Worm (Caenorhabditis elegans) whole organism, late embryonic: ENCODE results near the gene T07G12.3.

Experiments used
- C38D4.7 ChIP-seq: fragments of 200-800 bp; sonication (Bioruptor generic); optimal IDR thresholded peaks from 2 replicates; lab custom pipeline; 2018; ENCODE audit warnings: mild to moderate bottlenecking, missing genetic modification characterization, moderate library complexity, missing compliant biosample characterization
- F13H6.1 ChIP-seq: sonication (generic microtip); optimal IDR thresholded peaks from 2 replicates; lab custom pipeline; 2016; ENCODE audit warnings: missing genetic modification characterization, missing compliant biosample characterization
- K09A11.1 ChIP-seq: sonication (generic microtip); optimal IDR thresholded peaks from 2 replicates; lab custom pipeline; 2017; ENCODE audit warnings: antibody characterized with exemption, mild to moderate bottlenecking, missing genetic modification characterization, missing compliant biosample characterization; ENCODE audit not compliant: insufficient read depth
- Y22D7AL.16 ChIP-seq: sonication (generic microtip); optimal IDR thresholded peaks from 2 replicates; lab custom pipeline; 2016; ENCODE audit warnings: missing genetic modification characterization, missing compliant biosample characterization
- ceh-2 ChIP-seq: sonication (generic microtip); optimal IDR thresholded peaks from 2 replicates; lab custom pipeline; 2016; ENCODE audit warnings: missing genotype, missing genetic modification characterization, missing compliant biosample characterization
- ceh-48 ChIP-seq: sonication (generic microtip); optimal IDR thresholded peaks from 2 replicates; lab custom pipeline; 2016; ENCODE audit warnings: missing genetic modification characterization, inconsistent platforms, missing compliant biosample characterization
- dmd-4 ChIP-seq: sonication (generic microtip); optimal IDR thresholded peaks from 2 replicates; lab custom pipeline; 2016; ENCODE audit warnings: borderline replicate concordance, missing genetic modification characterization, missing compliant biosample characterization
- dve-1 ChIP-seq: sonication (generic microtip); optimal IDR thresholded peaks from 2 replicates; lab custom pipeline; 2017; ENCODE audit warnings: antibody characterized with exemption, mild to moderate bottlenecking, missing genetic modification characterization, missing compliant biosample characterization
- elt-4 ChIP-seq: sonication (generic microtip); optimal IDR thresholded peaks from 2 replicates; lab custom pipeline; 2016; ENCODE audit warnings: missing genetic modification characterization, missing compliant biosample characterization
- fkh-10 ChIP-seq: fragments of 150-350 bp; optimal IDR thresholded peaks from 2 replicates; lab custom pipeline; 2014; ENCODE audit warnings: missing biosample characterization, missing genetic modification reagents, missing genetic modification characterization
- fkh-6 ChIP-seq: sonication (generic microtip); optimal IDR thresholded peaks from 2 replicates; lab custom pipeline; 2016; ENCODE audit warnings: missing genetic modification characterization, missing compliant biosample characterization
- gmeb-2 ChIP-seq: sonication (generic microtip); optimal IDR thresholded peaks from 2 replicates; lab custom pipeline; 2016; ENCODE audit warnings: missing genetic modification characterization, inconsistent platforms, missing compliant biosample characterization
- hlh-30 ChIP-seq: sonication (generic microtip); optimal IDR thresholded peaks from 2 replicates; lab custom pipeline; 2017; ENCODE audit warnings: antibody characterized with exemption, missing genetic modification characterization, missing compliant biosample characterization; ENCODE audit not compliant: insufficient read depth
- lin-11 ChIP-seq: fragments of 200-800 bp; sonication (Bioruptor generic); optimal IDR thresholded peaks from 2 replicates; lab custom pipeline; 2018; ENCODE audit warnings: mild to moderate bottlenecking, missing genetic modification characterization, missing compliant biosample characterization
- mec-3 ChIP-seq: sonication (generic microtip); optimal IDR thresholded peaks from 2 replicates; lab custom pipeline; 2016; ENCODE audit warnings: borderline replicate concordance, missing genetic modification characterization, missing compliant biosample characterization
- nfya-1 ChIP-seq: sonication (generic microtip); optimal IDR thresholded peaks from 2 replicates; lab custom pipeline; 2017; ENCODE audit warnings: missing genetic modification characterization, mild to moderate bottlenecking, missing compliant biosample characterization, antibody characterized with exemption, moderate library complexity
- nhr-11 ChIP-seq: fragments of 150-350 bp; optimal IDR thresholded peaks from 2 replicates; lab custom pipeline; 2014; ENCODE audit warnings: missing biosample characterization, missing genetic modification characterization
- npax-4 ChIP-seq: sonication (generic microtip); optimal IDR thresholded peaks from 2 replicates; lab custom pipeline; 2016; ENCODE audit warnings: missing genetic modification characterization, missing compliant biosample characterization
- odd-2 ChIP-seq: sonication (generic microtip); optimal IDR thresholded peaks from 2 replicates; lab custom pipeline; 2017; ENCODE audit warnings: antibody characterized with exemption, mild to moderate bottlenecking, missing genetic modification characterization, missing compliant biosample characterization
- pat-9 ChIP-seq: fragments of 200-800 bp; sonication (Bioruptor generic); optimal IDR thresholded peaks from 2 replicates; lab custom pipeline; 2018; ENCODE audit warnings: mild to moderate bottlenecking, missing genetic modification characterization, moderate library complexity, missing compliant biosample characterization
- pros-1 ChIP-seq: fragments of 150-350 bp; optimal IDR thresholded peaks from 2 replicates; lab custom pipeline; 2014; ENCODE audit warnings: missing biosample characterization, missing genetic modification reagents, missing genetic modification characterization
- ref-2 ChIP-seq: sonication (generic microtip); optimal IDR thresholded peaks from 2 replicates; lab custom pipeline; 2016; ENCODE audit warnings: missing genetic modification characterization, missing compliant biosample characterization
- rnt-1 ChIP-seq: sonication (generic microtip); optimal IDR thresholded peaks from 2 replicates; lab custom pipeline; 2016; ENCODE audit warnings: missing genetic modification characterization, missing compliant biosample characterization
- sox-2 ChIP-seq: fragments of 200-800 bp; sonication (Bioruptor generic); IDR thresholded peaks from 2 replicates; pipeline ENCODE4 v1.3.6; 2022; ENCODE audit warnings: missing genetic modification reagents, missing genetic modification characterization, missing compliant biosample characterization
- sox-4 ChIP-seq: sonication (generic microtip); optimal IDR thresholded peaks from 2 replicates; lab custom pipeline; 2017; ENCODE audit warnings: mild to moderate bottlenecking, missing genetic modification characterization, inconsistent platforms, missing compliant biosample characterization
- tbx-7 ChIP-seq: sonication (generic microtip); optimal IDR thresholded peaks from 2 replicates; lab custom pipeline; 2016; ENCODE audit warnings: missing genotype, missing genetic modification characterization, missing compliant biosample characterization
- unc-42 ChIP-seq: sonication (generic microtip); optimal IDR thresholded peaks from 2 replicates; lab custom pipeline; 2016; ENCODE audit warnings: missing genotype, missing genetic modification characterization, missing compliant biosample characterization
- unc-55 ChIP-seq: sonication (generic microtip); optimal IDR thresholded peaks from 2 replicates; lab custom pipeline; 2017; ENCODE audit warnings: missing biosample characterization, missing genetic modification reagents, missing genetic modification characterization
- unc-86 ChIP-seq: sonication (generic microtip); optimal IDR thresholded peaks from 2 replicates; lab custom pipeline; 2016; ENCODE audit warnings: missing genetic modification characterization, missing compliant biosample characterization
- ztf-16 ChIP-seq: sonication (generic microtip); optimal IDR thresholded peaks from 2 replicates; lab custom pipeline; 2017; ENCODE audit warnings: missing genetic modification characterization, missing compliant biosample characterization

T07G12.3 gene

DNA sequence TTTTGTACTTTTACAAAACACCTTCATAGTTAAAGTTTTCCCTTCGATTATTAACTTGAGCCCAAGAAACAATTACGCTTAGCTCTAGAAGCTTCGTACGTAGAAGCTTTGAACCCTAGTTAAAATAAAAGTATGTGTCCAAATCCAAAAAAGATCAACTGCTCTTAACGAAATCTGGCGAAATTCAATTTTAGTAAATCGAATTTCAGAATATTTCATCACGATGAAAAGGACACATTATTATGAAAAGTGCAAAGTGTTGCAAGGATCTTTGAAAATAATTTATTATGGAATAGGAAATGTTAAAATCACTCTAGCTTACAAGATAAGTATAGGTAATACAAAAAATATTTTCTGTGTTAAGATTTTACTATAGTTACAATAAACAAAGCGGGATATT lies 31.5 kb downstream of the T07G12.3 start:
- TF ChIP-seq sox-4 (tag; lab: Kevin White, UChicago), result no peak
- TF ChIP-seq unc-42 (tag; lab: Kevin White, UChicago), result peak; percentile 10

DNA sequence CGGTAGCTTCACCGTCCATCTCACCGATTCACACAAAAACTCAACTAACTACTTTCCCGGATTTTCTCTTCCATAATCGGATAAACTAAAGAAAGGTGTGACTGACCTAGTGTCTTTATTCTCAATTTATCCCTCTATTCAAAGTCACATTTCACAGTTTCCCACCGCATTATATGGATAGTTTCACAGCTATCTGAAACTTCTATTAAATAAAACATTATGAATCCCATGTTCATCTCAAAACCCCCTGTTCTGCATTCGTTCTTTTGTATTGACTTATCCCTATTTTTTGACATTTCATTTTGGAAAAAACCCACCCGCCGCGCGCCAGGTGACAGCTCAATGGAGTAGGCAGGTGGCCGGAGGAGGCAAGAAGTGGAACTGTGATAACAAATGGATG lies 34.1 kb downstream of the T07G12.3 start:
- no peak for TF ChIP-seq elt-4 (tag; lab: Kevin White, UChicago)
- no peak for TF ChIP-seq npax-4

- TF ChIP-seq sox-2 (GFP tag; lab: Robert Waterston, UW) (no peak), odd-2 (tag; lab: Kevin White, UChicago) (no peak), Y22D7AL.16 (tag; lab: Kevin White, UChicago) (no peak), ref-2 (tag; lab: Kevin White, UChicago) (peak; percentile 31), npax-4 (no peak), nhr-11 (tag; lab: Kevin White, UChicago) (no peak), unc-86 (tag; lab: Kevin White, UChicago) (no peak)
Measured at ce11 chrIV:10570065-10570464, 36.3 kb downstream of the T07G12.3 start.

DNA sequence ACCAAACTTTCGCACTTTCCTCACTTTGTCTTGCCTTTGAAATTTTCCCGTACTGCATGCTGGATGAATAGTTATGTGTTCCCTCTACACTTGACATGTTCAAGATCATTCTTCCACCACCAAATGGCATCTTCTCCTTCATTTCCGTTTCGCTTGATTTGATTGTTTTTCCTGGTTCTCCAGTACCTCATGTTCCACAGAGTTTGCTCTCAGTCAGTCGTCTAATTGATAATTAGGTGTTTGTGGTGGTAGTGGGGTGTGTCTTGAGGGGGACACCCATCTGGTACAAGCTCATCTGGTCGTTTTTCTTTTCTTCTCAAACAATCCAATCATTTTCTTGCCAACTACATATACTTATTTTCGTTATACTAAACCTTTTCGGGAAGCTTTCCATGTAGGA lies 37.3 kb downstream of the T07G12.3 start:
- TF ChIP-seq ceh-48 (tag; lab: Kevin White, UChicago) (no peak), unc-42 (tag; lab: Kevin White, UChicago) (peak; percentile 69)

DNA sequence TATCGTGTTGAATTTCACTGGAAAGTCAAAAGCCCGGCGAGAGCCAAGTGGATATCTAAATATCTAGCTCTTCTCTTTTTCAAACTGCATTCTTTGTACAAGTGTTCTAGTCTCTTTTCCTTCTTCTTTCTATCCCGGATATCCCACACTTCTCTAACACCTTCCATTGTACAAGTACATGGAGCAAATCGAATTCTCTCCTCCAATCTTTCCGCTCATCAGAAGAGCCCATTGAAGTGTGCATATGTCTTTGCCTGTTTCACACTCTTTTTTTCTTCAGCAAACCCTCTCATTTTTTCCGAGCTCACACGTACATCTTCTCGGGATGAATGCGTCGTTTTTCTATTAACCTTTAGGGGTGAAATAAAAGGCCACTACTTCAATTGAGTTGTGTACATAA lies 39.7 kb downstream of the T07G12.3 start:
- no peak for TF ChIP-seq pat-9
- peak; percentile 59 for TF ChIP-seq unc-42 (tag; lab: Kevin White, UChicago)

DNA sequence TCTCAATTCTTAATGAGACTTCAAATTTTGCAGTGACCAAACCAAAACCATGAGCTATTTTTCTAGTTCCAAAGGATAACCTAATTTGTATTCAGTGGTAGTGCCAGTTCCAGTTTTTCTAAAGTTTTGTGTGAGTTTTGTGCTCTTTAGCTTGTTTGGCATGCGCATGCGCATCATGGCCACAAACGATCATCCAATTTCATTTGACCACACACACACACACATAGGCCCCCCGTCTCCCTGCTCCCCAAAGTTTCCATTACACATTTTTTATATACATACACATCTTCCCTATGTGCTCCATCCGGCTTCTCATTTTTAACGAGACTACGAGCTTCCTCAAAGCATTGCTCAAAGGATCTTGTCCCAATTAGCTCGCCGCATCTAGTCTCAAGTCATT lies 40.7 kb downstream of the T07G12.3 start:
- TF ChIP-seq lin-11 (tag; lab: Kevin White, UChicago) (no peak), unc-42 (tag; lab: Kevin White, UChicago) (peak; percentile 83)

DNA sequence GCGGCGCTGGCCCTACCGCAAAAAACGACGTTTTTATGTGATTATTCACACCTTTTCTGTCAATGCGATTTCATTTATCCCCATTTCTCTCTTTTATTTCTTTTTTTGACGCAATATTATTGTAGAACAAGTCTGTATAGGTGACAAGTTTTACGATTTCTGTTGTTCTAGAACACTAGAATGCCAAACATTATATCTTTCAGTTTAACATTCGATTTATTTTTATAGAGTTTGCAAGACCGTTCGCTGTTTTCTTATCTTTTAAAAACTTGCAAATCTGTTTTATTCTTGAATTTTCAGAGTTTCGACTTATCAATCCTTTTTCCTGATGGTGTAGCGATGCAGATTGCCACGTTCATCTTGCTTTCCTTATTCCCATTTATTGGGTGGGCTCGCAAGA lies 42.3 kb downstream of the T07G12.3 start, which contains the start of gene efn-2:
TSS of gene efn-2 (plus strand) at position 301 of the 400 bp plus-strand sequence.
- TF ChIP-seq F13H6.1 (tag; lab: Kevin White, UChicago), result no peak
- TF ChIP-seq mec-3 (tag; lab: Kevin White, UChicago), result no peak
- TF ChIP-seq K09A11.1 (tag; lab: Kevin White, UChicago), result no peak
- no peak for TF ChIP-seq ztf-16 (tag; lab: Kevin White, UChicago)
- TF ChIP-seq npax-4, result no peak
- TF ChIP-seq pros-1 (tag; lab: Kevin White, UChicago), result no peak
- TF ChIP-seq Y22D7AL.16 (tag; lab: Kevin White, UChicago), result no peak
- TF ChIP-seq C38D4.7, result no peak
- TF ChIP-seq rnt-1 (tag; lab: Kevin White, UChicago), result no peak
- no peak for TF ChIP-seq nfya-1 (tag; lab: Kevin White, UChicago)
- TF ChIP-seq gmeb-2 (tag; lab: Kevin White, UChicago), result no peak
- no peak for TF ChIP-seq tbx-7 (tag; lab: Kevin White, UChicago)
- no peak for TF ChIP-seq fkh-6 (tag; lab: Kevin White, UChicago)
- no peak for TF ChIP-seq nhr-11 (tag; lab: Kevin White, UChicago)
- no peak for TF ChIP-seq fkh-10 (GFP tag; lab: Kevin White, UChicago)
- no peak for TF ChIP-seq ceh-2 (tag; lab: Kevin White, UChicago)
- no peak for TF ChIP-seq dmd-4 (tag; lab: Kevin White, UChicago)
- no peak for TF ChIP-seq sox-4 (tag; lab: Kevin White, UChicago)

ce11 chrIV:10576624-10577023 lies 42.9 kb downstream of the T07G12.3 start:
- no peak for TF ChIP-seq F13H6.1 (tag; lab: Kevin White, UChicago)
- TF ChIP-seq ztf-16 (tag; lab: Kevin White, UChicago), result no peak
- peak; percentile 32 for TF ChIP-seq unc-55 (GFP tag; lab: Kevin White, UChicago)
- TF ChIP-seq dve-1 (tag; lab: Kevin White, UChicago), result no peak
- TF ChIP-seq hlh-30 (tag; lab: Kevin White, UChicago), result no peak
